Worm (Caenorhabditis elegans) whole organism, young adult: ENCODE results near the gene elt-6.

Experiments used
- F33H1.4 ChIP-seq: fragments of 200-800 bp; sonication (Bioruptor generic); IDR thresholded peaks from 2 replicates; pipeline ENCODE4 v1.3.6; 2022; ENCODE audit warnings: missing genetic modification reagents, missing genetic modification characterization, missing compliant biosample characterization
- T26A5.8 ChIP-seq: sonication (generic microtip); optimal IDR thresholded peaks from 2 replicates; lab custom pipeline; 2016; ENCODE audit warnings: missing genetic modification characterization, missing compliant biosample characterization
- Y53G8AR.9 ChIP-seq: fragments of 200-800 bp; sonication (Bioruptor generic); conservative IDR thresholded peaks from 2 replicates; pipeline ENCODE4 v1.3.6; 2022; ENCODE audit warnings: missing genetic modification reagents, missing genetic modification characterization, missing compliant biosample characterization
- athp-1 ChIP-seq: sonication (generic microtip); optimal IDR thresholded peaks from 2 replicates; lab custom pipeline; 2017; ENCODE audit warnings: mild to moderate bottlenecking, missing genetic modification characterization, missing compliant biosample characterization
- bed-2 ChIP-seq: fragments of 200-800 bp; sonication (Bioruptor generic); IDR thresholded peaks from 2 replicates; pipeline ENCODE4 v1.3.6; 2022; ENCODE audit warnings: missing genetic modification reagents, missing genetic modification characterization, missing compliant biosample characterization
- ceh-79 ChIP-seq: sonication (generic microtip); optimal IDR thresholded peaks from 2 replicates; lab custom pipeline; 2017; ENCODE audit warnings: mild to moderate bottlenecking, missing genetic modification characterization, missing compliant biosample characterization
- dpl-1 ChIP-seq: fragments of 150-350 bp; optimal IDR thresholded peaks from 2 replicates; lab custom pipeline; 2014; ENCODE audit warnings: missing biosample characterization, missing genetic modification reagents, missing genetic modification characterization
- egl-44 ChIP-seq: fragments of 200-800 bp; sonication (Bioruptor generic); IDR thresholded peaks from 2 replicates; pipeline ENCODE4 v1.3.6; 2022; ENCODE audit warnings: missing genetic modification reagents, missing genetic modification characterization, missing compliant biosample characterization
- hmg-20 ChIP-seq: fragments of 200-800 bp; sonication (Bioruptor generic); IDR thresholded peaks from 2 replicates; pipeline ENCODE4 v1.3.6; 2022; ENCODE audit warnings: missing genetic modification reagents, missing genetic modification characterization, missing compliant biosample characterization
- nhr-27 ChIP-seq: fragments of 200-800 bp; sonication (Bioruptor generic); optimal IDR thresholded peaks from 2 replicates; lab custom pipeline; 2018; ENCODE audit warnings: mild to moderate bottlenecking, missing genetic modification characterization, moderate library complexity, missing compliant biosample characterization
- rcor-1 ChIP-seq: fragments of 200-800 bp; sonication (Bioruptor generic); IDR thresholded peaks from 2 replicates; pipeline ENCODE4 v1.3.6; 2022; ENCODE audit warnings: missing genetic modification reagents, missing genetic modification characterization, missing compliant biosample characterization
- snpc-4 ChIP-seq, 5 experiments: fragments of 150-350 bp in 1 of 5; sonication (generic microtip) in 4 of 5; optimal IDR thresholded peaks; 2 replicates each; lab custom pipeline; 2014 to 2018; ENCODE audit warnings: missing genetic modification characterization in 5 of 5, missing biosample characterization in 3 of 5, antibody characterized with exemption in 2 of 5, mild to moderate bottlenecking in 2 of 5, missing compliant biosample characterization in 2 of 5, missing genotype in 2 of 5, moderate library complexity in 2 of 5, missing genetic modification reagents in 1 of 5
- unc-62 ChIP-seq: fragments of 150-350 bp; optimal IDR thresholded peaks from 2 replicates; lab custom pipeline; 2014; ENCODE audit warnings: missing biosample characterization, missing genetic modification reagents, missing genetic modification characterization

DNA sequence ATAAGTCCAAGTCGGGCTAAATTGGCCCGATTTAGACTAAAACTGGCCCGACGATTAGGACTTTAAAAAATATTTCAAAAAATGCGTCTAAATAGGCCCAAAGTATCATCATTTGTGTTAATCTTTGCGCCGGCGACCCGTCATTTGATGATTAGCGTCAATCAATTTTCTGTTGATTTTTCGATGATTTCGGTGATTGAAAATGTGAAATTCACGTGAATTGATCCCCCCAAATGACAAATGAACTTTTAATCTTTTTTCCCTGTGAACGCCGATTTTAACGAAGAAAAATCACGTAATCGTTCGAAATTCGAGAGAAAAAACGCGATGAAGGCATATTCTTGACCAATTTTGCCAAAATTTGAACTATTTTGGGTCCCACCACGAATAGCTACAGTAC lies 45.7 kb upstream of the elt-6 start:
- TF ChIP-seq unc-62 (no peak), T26A5.8 (tag; lab: Kevin White, UChicago) (no peak), hmg-20 (GFP tag; lab: Robert Waterston, UW) (no peak), dpl-1 (no peak), bed-2 (GFP tag; lab: Robert Waterston, UW) (no peak), rcor-1 (GFP tag; lab: Robert Waterston, UW) (no peak), athp-1 (tag; lab: Kevin White, UChicago) (no peak), Y53G8AR.9 (GFP tag; lab: Robert Waterston, UW) (no peak), snpc-4 (GFP tag; optimal IDR thresholded peaks at IDR 0.05; lab: Kevin White, UChicago) (no peak), snpc-4 (tag; optimal IDR thresholded peaks at IDR 0.05; lab: Kevin White, UChicago) (no peak), ceh-79 (tag; lab: Kevin White, UChicago) (no peak), nhr-27 (no peak), F33H1.4 (GFP tag; lab: Robert Waterston, UW) (no peak), egl-44 (no peak)
